Fruit fly (Drosophila melanogaster) whole organism, prepupa: ENCODE data around the gene CG4287.

Source experiments
- CG3032 ChIP-seq: fragments of 200-800 bp; optimal IDR thresholded peaks from 2 replicates; lab custom pipeline; 2019; ENCODE audit warnings: missing biosample characterization, mild to moderate bottlenecking, missing genetic modification characterization, moderate library complexity
- Gug ChIP-seq: fragments of 200-800 bp; sonication (Bioruptor generic); IDR thresholded peaks from 2 replicates; pipeline ENCODE4 v1.3.6; 2022; ENCODE audit warnings: missing biosample characterization, missing genetic modification characterization
- fd59A ChIP-seq: fragments of 200-800 bp; sonication (Bioruptor generic); optimal IDR thresholded peaks from 2 replicates; lab custom pipeline; 2017; ENCODE audit warnings: missing biosample characterization, mild to moderate bottlenecking, missing genetic modification characterization, missing genetic modification reagents

DNA sequence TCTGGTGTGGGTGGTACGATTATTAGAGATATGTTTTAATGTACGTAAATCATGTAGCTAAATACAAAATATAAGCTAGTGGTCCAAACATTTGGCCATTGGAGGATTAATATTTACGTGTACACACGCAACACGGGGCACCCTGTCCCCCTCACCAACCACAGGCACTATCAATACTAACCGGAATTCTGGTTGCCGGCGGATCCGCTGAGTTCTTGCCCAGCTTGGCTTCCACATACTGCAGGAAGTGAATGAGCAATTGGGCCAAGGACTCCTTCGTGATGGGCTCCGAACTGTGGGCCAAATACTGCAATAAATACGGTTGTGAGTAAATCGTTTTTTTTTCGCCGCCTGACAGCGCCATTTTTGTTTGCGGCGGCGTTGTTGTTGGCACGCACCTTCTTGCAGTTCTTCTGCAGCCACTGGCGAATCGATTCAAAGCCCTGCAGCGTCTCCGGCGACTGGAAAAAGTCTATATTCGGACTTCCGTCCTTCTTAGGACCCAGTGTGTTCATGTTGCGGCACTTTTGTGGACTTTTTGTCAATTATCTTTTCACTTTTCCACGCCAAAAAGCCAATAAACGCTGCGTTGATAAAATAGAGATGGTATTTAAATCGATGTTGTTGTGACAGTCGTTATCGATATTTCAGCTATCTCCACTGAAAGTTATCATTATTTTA, 8.8 kb upstream of the CG4287 start, which contains the start of gene mor:
- no peak for TF ChIP-seq CG3032 (tag; lab: Kevin White, UChicago)
- TF ChIP-seq Gug, result no peak
- no peak for TF ChIP-seq fd59A (GFP tag; lab: Kevin White, UChicago)
